Fruit fly (Drosophila melanogaster) whole organism, embryonic: Measurements from ENCODE around the gene LysRS.

Experiments
- Asciz ChIP-seq: fragments of 200-800 bp; sonication (Bioruptor generic); optimal IDR thresholded peaks from 2 replicates; lab custom pipeline; 2017; ENCODE audit warnings: missing biosample characterization, mild to moderate bottlenecking, missing genetic modification characterization, missing genetic modification reagents
- CG11560 ChIP-seq: fragments of 200-800 bp; sonication (Bioruptor generic); IDR thresholded peaks from 3 replicates; pipeline ENCODE4 v1.3.6; 2022; ENCODE audit warnings: missing biosample characterization, missing genetic modification characterization
- CG12769 ChIP-seq: fragments of 200-800 bp; sonication (Bioruptor generic); optimal IDR thresholded peaks from 2 replicates; lab custom pipeline; 2019; ENCODE audit warnings: missing biosample characterization, mild to moderate bottlenecking, missing genetic modification characterization, moderate library complexity
- CG13123 ChIP-seq: fragments of 200-800 bp; sonication (Bioruptor generic); optimal IDR thresholded peaks from 2 replicates; lab custom pipeline; 2016; ENCODE audit warnings: missing biosample characterization, missing genetic modification characterization
- CG15601 ChIP-seq: fragments of 200-800 bp; sonication (Bioruptor generic); optimal IDR thresholded peaks from 3 replicates; lab custom pipeline; 2019; ENCODE audit warnings: missing biosample characterization, mild to moderate bottlenecking, missing genetic modification characterization, moderate library complexity
- CG17385 ChIP-seq: fragments of 200-800 bp; sonication (Bioruptor generic); optimal IDR thresholded peaks from 3 replicates; lab custom pipeline; 2018; ENCODE audit warnings: missing biosample characterization, mild to moderate bottlenecking, missing genetic modification characterization
- CG2199 ChIP-seq: fragments of 200-800 bp; sonication (Bioruptor generic); IDR thresholded peaks from 3 replicates; pipeline ENCODE4 v1.3.6; 2022; ENCODE audit warnings: missing biosample characterization, missing genetic modification characterization
- CG30431 ChIP-seq: fragments of 200-800 bp; sonication (Bioruptor generic); optimal IDR thresholded peaks from 2 replicates; lab custom pipeline; 2017; ENCODE audit warnings: missing biosample characterization, missing genetic modification characterization
- CG31224 ChIP-seq: fragments of 200-800 bp; sonication (Bioruptor generic); IDR thresholded peaks from 2 replicates; pipeline ENCODE4 v1.3.6; 2022; ENCODE audit warnings: missing biosample characterization, missing genetic modification characterization
- CG31388 ChIP-seq: fragments of 200-800 bp; sonication (Bioruptor generic); optimal IDR thresholded peaks from 2 replicates; lab custom pipeline; 2016; ENCODE audit warnings: missing biosample characterization, missing genetic modification characterization
- CG32532 ChIP-seq: fragments of 200-800 bp; sonication (Bioruptor generic); IDR thresholded peaks from 2 replicates; pipeline ENCODE4 v1.3.6; 2022; ENCODE audit warnings: missing biosample characterization, missing genetic modification characterization
- CG32767 ChIP-seq: fragments of 200-800 bp; sonication (Bioruptor generic); IDR thresholded peaks from 2 replicates; pipeline ENCODE4 v1.3.6; 2022; ENCODE audit warnings: missing biosample characterization, missing genetic modification characterization
- CG6689 ChIP-seq: fragments of 200-800 bp; sonication (Bioruptor generic); IDR thresholded peaks from 2 replicates; pipeline ENCODE4 v1.3.6; 2022; ENCODE audit warnings: missing biosample characterization, missing genetic modification characterization
- CG7928 ChIP-seq: fragments of 200-800 bp; sonication (Bioruptor generic); optimal IDR thresholded peaks from 2 replicates; lab custom pipeline; 2017; ENCODE audit warnings: missing biosample characterization, mild to moderate bottlenecking, missing genetic modification characterization
- CG7963 ChIP-seq: fragments of 200-800 bp; sonication (Bioruptor generic); IDR thresholded peaks from 3 replicates; pipeline ENCODE4 v1.3.6; 2022; ENCODE audit warnings: missing biosample characterization, missing genetic modification characterization; ENCODE audit not compliant: partially characterized antibody
- CkIIα-i1 ChIP-seq: fragments of 200-800 bp; sonication (Bioruptor generic); IDR thresholded peaks from 2 replicates; pipeline ENCODE4 v1.3.6; 2022; ENCODE audit warnings: missing biosample characterization, missing genetic modification characterization
- Dbx ChIP-seq: fragments of 200-800 bp; sonication (Bioruptor generic); IDR thresholded peaks from 3 replicates; pipeline ENCODE4 v1.3.6; 2022; ENCODE audit warnings: missing biosample characterization, missing genetic modification characterization
- Drgx ChIP-seq: fragments of 200-800 bp; sonication (Bioruptor generic); IDR thresholded peaks from 2 replicates; pipeline ENCODE4 v1.3.6; 2022; ENCODE audit warnings: missing biosample characterization, missing genetic modification characterization
- Gug ChIP-seq: fragments of 200-800 bp; sonication (Bioruptor generic); IDR thresholded peaks from 4 replicates; pipeline ENCODE4 v1.3.6; 2022; ENCODE audit warnings: missing biosample characterization, missing genetic modification characterization
- H15 ChIP-seq: fragments of 200-800 bp; sonication (Bioruptor generic); IDR thresholded peaks from 3 replicates; pipeline ENCODE4 v1.3.6; 2022; ENCODE audit warnings: missing biosample characterization, missing genetic modification characterization
- Hmx ChIP-seq: fragments of 200-800 bp; sonication (Bioruptor generic); optimal IDR thresholded peaks from 2 replicates; lab custom pipeline; 2016; ENCODE audit warnings: missing biosample characterization, missing genetic modification characterization
- Lpt ChIP-seq: fragments of >200 bp; optimal IDR thresholded peaks from 2 replicates; lab custom pipeline; 2018; ENCODE audit warnings: missing biosample characterization, missing genetic modification characterization
- Spps ChIP-seq: fragments of 200-800 bp; sonication (Bioruptor generic); optimal IDR thresholded peaks from 2 replicates; lab custom pipeline; 2018; ENCODE audit warnings: missing biosample characterization, mild to moderate bottlenecking, missing genetic modification characterization
- aop ChIP-seq: fragments of 200-800 bp; sonication (Bioruptor generic); IDR thresholded peaks from 2 replicates; pipeline ENCODE4 v1.3.6; 2022; ENCODE audit warnings: missing biosample characterization, missing genetic modification characterization
- ase ChIP-seq: fragments of 200-800 bp; sonication (Bioruptor generic); IDR thresholded peaks from 3 replicates; pipeline ENCODE4 v1.3.6; 2022; ENCODE audit warnings: missing biosample characterization, missing genetic modification characterization
- btn ChIP-seq: fragments of 200-800 bp; sonication (Bioruptor generic); optimal IDR thresholded peaks from 2 replicates; lab custom pipeline; 2016; ENCODE audit warnings: missing biosample characterization, missing genetic modification characterization
- cas ChIP-seq: fragments of 200-800 bp; sonication (Bioruptor generic); IDR thresholded peaks from 2 replicates; pipeline ENCODE4 v1.3.6; 2022; ENCODE audit warnings: missing biosample characterization, missing genetic modification characterization
- caup ChIP-seq: fragments of 200-800 bp; sonication (Bioruptor generic); optimal IDR thresholded peaks from 3 replicates; lab custom pipeline; 2017; ENCODE audit warnings: missing biosample characterization, mild to moderate bottlenecking, missing genetic modification characterization, moderate library complexity; ENCODE audit not compliant: severe bottlenecking
- chif ChIP-seq, 2 experiments: fragments of 200-800 bp; sonication (Bioruptor generic); optimal IDR thresholded peaks; 3 replicates each; lab custom pipeline; 2016; ENCODE audit warnings: missing biosample characterization in 2 of 2, missing genetic modification characterization in 2 of 2
- chinmo ChIP-seq: fragments of 200-800 bp; sonication (Bioruptor generic); IDR thresholded peaks from 4 replicates; pipeline ENCODE4 v1.3.6; 2022; ENCODE audit warnings: missing biosample characterization, missing genetic modification characterization; ENCODE audit not compliant: partially characterized antibody
- danr ChIP-seq: fragments of 200-800 bp; sonication (Bioruptor generic); IDR thresholded peaks from 2 replicates; pipeline ENCODE4 v1.3.6; 2022; ENCODE audit warnings: missing biosample characterization, missing genetic modification characterization
- dmrt11E ChIP-seq: fragments of 200-800 bp; sonication (Bioruptor generic); optimal IDR thresholded peaks from 3 replicates; lab custom pipeline; 2018; ENCODE audit warnings: missing biosample characterization, mild to moderate bottlenecking, missing genetic modification characterization, moderate library complexity
- h ChIP-seq: fragments of >200 bp; optimal IDR thresholded peaks from 2 replicates; lab custom pipeline; 2017
- mam ChIP-seq: fragments of 200-800 bp; sonication (Bioruptor generic); optimal IDR thresholded peaks from 3 replicates; lab custom pipeline; 2016; ENCODE audit warnings: missing biosample characterization, missing genetic modification characterization
- oc ChIP-seq: fragments of 200-800 bp; sonication (Bioruptor generic); optimal IDR thresholded peaks from 2 replicates; lab custom pipeline; 2018; ENCODE audit warnings: missing biosample characterization, mild to moderate bottlenecking, missing genetic modification characterization, moderate library complexity
- pb ChIP-seq: fragments of 200-800 bp; sonication (Bioruptor generic); optimal IDR thresholded peaks from 3 replicates; lab custom pipeline; 2016; ENCODE audit warnings: missing biosample characterization, missing genetic modification characterization
- pfk ChIP-seq: fragments of 200-800 bp; sonication (Bioruptor generic); optimal IDR thresholded peaks from 2 replicates; lab custom pipeline; 2018; ENCODE audit warnings: missing biosample characterization, mild to moderate bottlenecking, missing genetic modification characterization, moderate library complexity
- pho ChIP-seq: fragments of 200-800 bp; sonication (Bioruptor generic); optimal IDR thresholded peaks from 2 replicates; lab custom pipeline; 2016; ENCODE audit warnings: missing biosample characterization, missing genetic modification characterization
- psq ChIP-seq: fragments of 200-800 bp; sonication (Bioruptor generic); optimal IDR thresholded peaks from 2 replicates; lab custom pipeline; 2017; ENCODE audit warnings: missing biosample characterization, missing genetic modification characterization
- scrt ChIP-seq: fragments of 200-800 bp; sonication (Bioruptor generic); optimal IDR thresholded peaks from 2 replicates; lab custom pipeline; 2018; ENCODE audit warnings: missing biosample characterization, mild to moderate bottlenecking, missing genetic modification characterization, moderate library complexity
- sens-2 ChIP-seq: fragments of 200-800 bp; sonication (Bioruptor generic); IDR thresholded peaks from 2 replicates; pipeline ENCODE4 v1.3.6; 2022; ENCODE audit warnings: missing biosample characterization, missing genetic modification characterization
- shn ChIP-seq: fragments of 200-800 bp; sonication (Bioruptor generic); optimal IDR thresholded peaks from 3 replicates; lab custom pipeline; 2016; ENCODE audit warnings: missing biosample characterization, missing genetic modification characterization
- slou ChIP-seq: fragments of 200-800 bp; sonication (Bioruptor generic); optimal IDR thresholded peaks from 3 replicates; lab custom pipeline; 2016; ENCODE audit warnings: missing biosample characterization, missing genetic modification characterization
- sob ChIP-seq: fragments of 200-800 bp; sonication (Bioruptor generic); IDR thresholded peaks from 2 replicates; pipeline ENCODE4 v1.3.6; 2022; ENCODE audit warnings: missing biosample characterization, missing genetic modification characterization
- ssp ChIP-seq: fragments of 200-800 bp; sonication (Bioruptor generic); IDR thresholded peaks from 2 replicates; pipeline ENCODE4 v1.3.6; 2022; ENCODE audit warnings: missing biosample characterization, missing genetic modification characterization
- trem ChIP-seq: fragments of 200-800 bp; optimal IDR thresholded peaks from 3 replicates; lab custom pipeline; 2019; ENCODE audit warnings: missing biosample characterization, mild to moderate bottlenecking, missing genetic modification characterization, moderate library complexity
- usp ChIP-seq: fragments of >200 bp; optimal IDR thresholded peaks from 2 replicates; lab custom pipeline; 2017; ENCODE audit warnings: missing biosample characterization, missing genetic modification characterization
- wek ChIP-seq: fragments of 200-800 bp; sonication (Bioruptor generic); optimal IDR thresholded peaks from 3 replicates; lab custom pipeline; 2018; ENCODE audit warnings: missing biosample characterization, mild to moderate bottlenecking, missing genetic modification characterization, moderate library complexity
- zen2 ChIP-seq: fragments of 200-800 bp; sonication (Bioruptor generic); IDR thresholded peaks from 3 replicates; pipeline ENCODE4 v1.3.6; 2022; ENCODE audit warnings: missing biosample characterization, missing genetic modification characterization; ENCODE audit not compliant: partially characterized antibody
- zfh1 ChIP-seq: fragments of 200-800 bp; sonication (Bioruptor generic); IDR thresholded peaks from 3 replicates; pipeline ENCODE4 v1.3.6; 2022; ENCODE audit warnings: missing biosample characterization, missing genetic modification characterization

Gene LysRS

DNA sequence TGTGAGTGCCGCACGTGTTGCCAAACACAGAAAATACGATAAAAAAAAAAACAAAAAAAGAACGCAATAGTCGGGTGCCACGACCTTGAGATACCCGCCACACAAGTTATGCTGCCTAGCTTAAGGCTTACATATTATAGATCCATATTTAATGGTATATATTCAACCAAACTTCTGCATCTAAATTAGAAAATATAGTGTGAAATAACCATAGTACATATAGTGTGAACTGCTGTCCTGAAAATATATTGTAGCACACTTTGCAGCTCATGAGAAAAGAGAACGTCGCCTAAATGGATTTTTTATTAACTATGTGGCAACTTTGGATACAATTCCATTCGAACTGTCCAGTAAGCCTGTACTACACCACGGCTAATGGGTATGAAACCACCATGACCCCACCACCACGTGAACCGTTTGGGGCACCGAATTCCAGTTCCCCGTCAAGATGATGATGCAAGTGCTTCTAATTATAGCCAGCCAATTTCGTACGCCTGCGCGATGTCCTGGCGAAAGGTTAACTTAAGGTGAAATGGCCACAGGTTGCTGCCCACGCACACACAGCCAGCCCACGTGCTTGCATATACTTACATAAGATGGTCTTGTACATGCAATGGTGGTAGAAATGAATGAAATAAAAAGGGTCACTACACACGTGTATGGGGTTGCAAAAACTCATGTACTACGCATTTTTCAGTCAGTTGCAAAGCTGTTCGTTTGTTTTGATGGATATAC lies 8.4 kb downstream of the LysRS start (continued):
- TF ChIP-seq pfk (no peak), dmrt11E (tag; lab: Kevin White, UChicago) (peak; percentile 23), Gug (GFP tag; lab: Robert Waterston, UW) (peak; percentile 61; the same call in 2 of the 4 replicates), scrt (GFP tag; lab: Kevin White, UChicago) (peak; percentile 94), CG12769 (tag; lab: Kevin White, UChicago) (peak; percentile 67), chinmo (no peak; the same call in 3 of the 4 replicates), oc (tag; lab: Kevin White, UChicago) (peak; percentile 11), CG13123 (GFP tag; lab: Kevin White, UChicago) (peak; percentile 23), cas (GFP tag; lab: Robert Waterston, UW) (peak; percentile 32; the same call in 1 of the 2 replicates), ssp (peak; percentile 58), zfh1 (GFP tag; lab: Robert Waterston, UW) (peak; percentile 64; the same call in 1 of the 3 replicates), Dbx (GFP tag; lab: Robert Waterston, UW) (peak; percentile 72; the same call in 2 of the 3 replicates), CG32532 (GFP tag; lab: Robert Waterston, UW) (peak; percentile 74), CG15601 (tag; lab: Kevin White, UChicago) (peak; percentile 50), ase (GFP tag; lab: Robert Waterston, UW) (no peak), pb (GFP tag; lab: Kevin White, UChicago) (peak; percentile 43), CG31224 (GFP tag; lab: Robert Waterston, UW) (no peak), shn (GFP tag; lab: Kevin White, UChicago) (peak; percentile 54), CG2199 (GFP tag; lab: Robert Waterston, UW) (no peak), Lpt (GFP tag; lab: Kevin White, UChicago) (no peak), Asciz (no peak), CG11560 (tag; lab: Robert Waterston, UW) (0 out of 3 replicates have a peak, but pooled peaks have one; percentile 34), CG30431 (GFP tag; lab: Kevin White, UChicago) (peak; percentile 64), h (no peak), mam (peak; percentile 86), CkIIα-i1 (GFP tag; lab: Robert Waterston, UW) (no peak), slou (peak; percentile 72), sens-2 (GFP tag; lab: Robert Waterston, UW) (no peak), zen2 (GFP tag; lab: Robert Waterston, UW) (no peak), caup (GFP tag; lab: Kevin White, UChicago) (peak; percentile 76), danr (0 out of 2 replicates have a peak, but pooled peaks have one; percentile 28), sob (peak; percentile 44), Spps (tag; lab: Kevin White, UChicago) (peak; percentile 10), usp (no peak), chif (GFP tag; optimal IDR thresholded peaks at IDR 0.05; lab: Kevin White, UChicago) (peak; percentile 59 to 84), trem (tag; lab: Kevin White, UChicago) (no peak), CG32767 (GFP tag; lab: Robert Waterston, UW) (peak; percentile 62), CG7928 (GFP tag; lab: Kevin White, UChicago) (peak; percentile 16), H15 (GFP tag; lab: Robert Waterston, UW) (0 out of 3 replicates have a peak, but pooled peaks have one; percentile 41), CG17385 (GFP tag; lab: Kevin White, UChicago) (peak; percentile 74), CG6689 (peak; percentile 73), CG31388 (GFP tag; lab: Kevin White, UChicago) (no peak), CG7963 (GFP tag; lab: Robert Waterston, UW) (no peak), psq (GFP tag; lab: Kevin White, UChicago) (peak; percentile 39), Drgx (GFP tag; lab: Robert Waterston, UW) (peak; percentile 75), aop (GFP tag; lab: Robert Waterston, UW) (no peak), wek (peak; percentile 15), Hmx (GFP tag; lab: Kevin White, UChicago) (peak; percentile 42), pho (peak; percentile 74), btn (GFP tag; lab: Kevin White, UChicago) (no peak)
